Worm (Caenorhabditis elegans) whole organism, late embryonic: ENCODE results near the gene str-238.

Experiments used
- lim-6 ChIP-seq: sonication (generic microtip); optimal IDR thresholded peaks from 2 replicates; lab custom pipeline; 2016; ENCODE audit warnings: missing genetic modification characterization, missing compliant biosample characterization
- sdc-2 ChIP-seq: sonication (generic microtip); optimal IDR thresholded peaks from 2 replicates; lab custom pipeline; 2016; ENCODE audit warnings: missing genotype, missing genetic modification characterization, missing compliant biosample characterization

ce11 chrV:764732-765131 is at the start of gene str-238:
- TF ChIP-seq sdc-2 (tag; lab: Kevin White, UChicago) = no peak
- TF ChIP-seq lim-6 (tag; lab: Kevin White, UChicago) = no peak
